Worm (Caenorhabditis elegans) whole organism, young adult: ENCODE data around the gene cng-3.
A peak's percentile ranks its signal among the peaks of the same experiment; 100 is the strongest.

ENCODE experiments used
- B0019.2 ChIP-seq: fragments of 200-800 bp; sonication (Bioruptor generic); conservative IDR thresholded peaks from 2 replicates; pipeline ENCODE4 v1.3.6; 2022; ENCODE audit warnings: missing genetic modification reagents, missing genetic modification characterization, missing compliant biosample characterization
- B0336.3 ChIP-seq: fragments of 200-800 bp; sonication (Bioruptor generic); IDR thresholded peaks from 2 replicates; pipeline ENCODE4 v1.3.6; 2022; ENCODE audit warnings: missing genetic modification characterization, missing compliant biosample characterization
- C17E4.6 ChIP-seq: fragments of 200-800 bp; sonication (Bioruptor generic); IDR thresholded peaks from 2 replicates; pipeline ENCODE4 v1.3.6; 2022; ENCODE audit warnings: missing genetic modification reagents, missing genetic modification characterization, missing compliant biosample characterization
- F22D6.2 ChIP-seq: sonication (generic microtip); optimal IDR thresholded peaks from 2 replicates; lab custom pipeline; 2016; ENCODE audit warnings: mild to moderate bottlenecking, missing genetic modification characterization, missing compliant biosample characterization
- F57C9.4 ChIP-seq: sonication (generic microtip); optimal IDR thresholded peaks from 2 replicates; lab custom pipeline; 2017; ENCODE audit warnings: mild to moderate bottlenecking, missing genetic modification characterization, missing compliant biosample characterization
- K11D2.4 ChIP-seq: fragments of 200-800 bp; sonication (Bioruptor generic); IDR thresholded peaks from 2 replicates; pipeline ENCODE4 v1.3.6; 2022; ENCODE audit warnings: missing genetic modification reagents, missing genetic modification characterization, missing compliant biosample characterization
- T26A5.8 ChIP-seq: sonication (generic microtip); optimal IDR thresholded peaks from 2 replicates; lab custom pipeline; 2016; ENCODE audit warnings: missing genetic modification characterization, missing compliant biosample characterization
- Y79H2A.3 ChIP-seq: fragments of 200-800 bp; sonication (Bioruptor generic); conservative IDR thresholded peaks from 2 replicates; pipeline ENCODE4 v1.3.6; 2022; ENCODE audit warnings: missing genetic modification reagents, missing genetic modification characterization, missing compliant biosample characterization
- ama-1 ChIP-seq, 3 experiments: fragments of 150-350 bp in 1 of 3; sonication (generic microtip) in 2 of 3; optimal IDR thresholded peaks; 2 replicates each; lab custom pipeline; 2014 to 2018; ENCODE audit warnings: missing biosample characterization in 2 of 3, missing genetic modification characterization in 2 of 3, missing genetic modification reagents in 2 of 3
- atf-7 ChIP-seq: sonication (generic microtip); optimal IDR thresholded peaks from 2 replicates; lab custom pipeline; 2017; ENCODE audit warnings: mild to moderate bottlenecking, missing genetic modification characterization, missing compliant biosample characterization
- attf-5 ChIP-seq: fragments of 200-800 bp; sonication (Bioruptor generic); optimal IDR thresholded peaks from 2 replicates; lab custom pipeline; 2018; ENCODE audit warnings: mild to moderate bottlenecking, missing genetic modification characterization, missing compliant biosample characterization
- attf-6 ChIP-seq: fragments of 200-800 bp; sonication (Bioruptor generic); IDR thresholded peaks from 2 replicates; pipeline ENCODE4 v1.3.6; 2022; ENCODE audit warnings: missing genetic modification reagents, missing genetic modification characterization, missing compliant biosample characterization
- ceh-27 ChIP-seq: fragments of 200-800 bp; sonication (Bioruptor generic); optimal IDR thresholded peaks from 2 replicates; lab custom pipeline; 2018; ENCODE audit warnings: mild to moderate bottlenecking, missing genetic modification characterization, moderate library complexity, missing compliant biosample characterization
- ceh-79 ChIP-seq: sonication (generic microtip); optimal IDR thresholded peaks from 2 replicates; lab custom pipeline; 2017; ENCODE audit warnings: mild to moderate bottlenecking, missing genetic modification characterization, missing compliant biosample characterization
- efl-1 ChIP-seq: fragments of 150-350 bp; optimal IDR thresholded peaks from 2 replicates; lab custom pipeline; 2014; ENCODE audit warnings: missing biosample characterization, missing genetic modification reagents, missing genetic modification characterization
- gei-17 ChIP-seq: fragments of 200-800 bp; sonication (Bioruptor generic); optimal IDR thresholded peaks from 2 replicates; lab custom pipeline; 2018; ENCODE audit warnings: mild to moderate bottlenecking, missing genetic modification characterization, missing compliant biosample characterization
- him-1 ChIP-seq: sonication (generic microtip); optimal IDR thresholded peaks from 2 replicates; lab custom pipeline; 2016; ENCODE audit warnings: missing genotype, missing genetic modification reagents, missing genetic modification characterization, missing compliant biosample characterization
- hlh-12 ChIP-seq: sonication (generic microtip); optimal IDR thresholded peaks from 2 replicates; lab custom pipeline; 2016; ENCODE audit warnings: missing genetic modification characterization, missing compliant biosample characterization
- lag-1 ChIP-seq: fragments of 200-800 bp; sonication (Bioruptor generic); IDR thresholded peaks from 2 replicates; pipeline ENCODE4 v1.3.6; 2022; ENCODE audit warnings: missing genetic modification reagents, missing genetic modification characterization, missing compliant biosample characterization
- let-526 ChIP-seq: fragments of 200-800 bp; sonication (Bioruptor generic); IDR thresholded peaks from 2 replicates; pipeline ENCODE4 v1.3.6; 2022; ENCODE audit warnings: missing genetic modification reagents, missing genetic modification characterization, missing compliant biosample characterization
- lin-35 ChIP-seq, 3 experiments: fragments of 150-350 bp in 2 of 3; sonication (generic microtip) in 1 of 3; optimal IDR thresholded peaks; 2 replicates each; lab custom pipeline; 2014 to 2018; ENCODE audit warnings: missing biosample characterization in 3 of 3, missing genetic modification characterization in 3 of 3, missing genetic modification reagents in 3 of 3
- lin-54 ChIP-seq: fragments of 200-800 bp; sonication (Bioruptor generic); optimal IDR thresholded peaks from 2 replicates; lab custom pipeline; 2018; ENCODE audit warnings: mild to moderate bottlenecking, missing genetic modification characterization, missing compliant biosample characterization
- lsl-1 ChIP-seq: fragments of 200-800 bp; sonication (Bioruptor generic); optimal IDR thresholded peaks from 2 replicates; lab custom pipeline; 2018; ENCODE audit warnings: mild to moderate bottlenecking, missing genetic modification characterization, moderate library complexity, missing compliant biosample characterization
- madf-10 ChIP-seq: sonication (generic microtip); optimal IDR thresholded peaks from 2 replicates; lab custom pipeline; 2016; ENCODE audit warnings: mild to moderate bottlenecking, missing genetic modification characterization, missing compliant biosample characterization
- madf-6 ChIP-seq: fragments of 200-800 bp; sonication (Bioruptor generic); IDR thresholded peaks from 2 replicates; pipeline ENCODE4 v1.3.6; 2022; ENCODE audit warnings: missing genetic modification reagents, missing genetic modification characterization, missing compliant biosample characterization
- madf-8 ChIP-seq: fragments of 200-800 bp; sonication (Bioruptor generic); conservative IDR thresholded peaks from 2 replicates; pipeline ENCODE4 v1.3.6; 2022; ENCODE audit warnings: missing genetic modification reagents, missing genetic modification characterization, missing compliant biosample characterization
- mcd-1 ChIP-seq: fragments of 200-800 bp; sonication (Bioruptor generic); IDR thresholded peaks from 2 replicates; pipeline ENCODE4 v1.3.6; 2022; ENCODE audit warnings: missing genetic modification reagents, missing genetic modification characterization, missing compliant biosample characterization
- mes-4 ChIP-seq: sonication (generic microtip); optimal IDR thresholded peaks from 2 replicates; lab custom pipeline; 2016; ENCODE audit warnings: missing genotype, missing genetic modification characterization, missing compliant biosample characterization
- nfya-2 ChIP-seq: fragments of 200-800 bp; sonication (Bioruptor generic); IDR thresholded peaks from 2 replicates; pipeline ENCODE4 v1.3.6; 2022; ENCODE audit warnings: missing genetic modification reagents, missing genetic modification characterization, missing compliant biosample characterization
- nhr-179 ChIP-seq: sonication (generic microtip); optimal IDR thresholded peaks from 2 replicates; lab custom pipeline; 2016; ENCODE audit warnings: mild to moderate bottlenecking, missing genetic modification characterization, missing compliant biosample characterization
- nhr-80 ChIP-seq: sonication (generic microtip); optimal IDR thresholded peaks from 2 replicates; lab custom pipeline; 2016; ENCODE audit warnings: missing genetic modification characterization, missing compliant biosample characterization
- repo-1 ChIP-seq: sonication (generic microtip); optimal IDR thresholded peaks from 2 replicates; lab custom pipeline; 2017; ENCODE audit warnings: mild to moderate bottlenecking, missing genetic modification characterization, missing compliant biosample characterization
- snpc-1.1 ChIP-seq: sonication (generic microtip); optimal IDR thresholded peaks from 2 replicates; lab custom pipeline; 2017; ENCODE audit warnings: missing genetic modification characterization, mild to moderate bottlenecking, missing compliant biosample characterization, antibody characterized with exemption, moderate library complexity, missing genotype, missing genetic modification reagents; ENCODE audit not compliant: insufficient read depth
- snpc-1.3 ChIP-seq: sonication (generic microtip); optimal IDR thresholded peaks from 2 replicates; lab custom pipeline; 2017; ENCODE audit warnings: missing genetic modification characterization, mild to moderate bottlenecking, missing compliant biosample characterization, antibody characterized with exemption, moderate library complexity, missing genotype, missing genetic modification reagents; ENCODE audit not compliant: insufficient read depth
- snpc-4 ChIP-seq, 5 experiments: fragments of 150-350 bp in 1 of 5; sonication (generic microtip) in 4 of 5; optimal IDR thresholded peaks; 2 replicates each; lab custom pipeline; 2014 to 2018; ENCODE audit warnings: missing genetic modification characterization in 5 of 5, missing biosample characterization in 3 of 5, antibody characterized with exemption in 2 of 5, mild to moderate bottlenecking in 2 of 5, missing compliant biosample characterization in 2 of 5, missing genotype in 2 of 5, moderate library complexity in 2 of 5, missing genetic modification reagents in 1 of 5
- tbp1 ChIP-seq: fragments of 200-800 bp; sonication (Bioruptor generic); optimal IDR thresholded peaks from 2 replicates; lab custom pipeline; 2018; ENCODE audit warnings: mild to moderate bottlenecking, missing genetic modification characterization, missing compliant biosample characterization
- zim-3 ChIP-seq: sonication (generic microtip); optimal IDR thresholded peaks from 2 replicates; lab custom pipeline; 2017; ENCODE audit warnings: mild to moderate bottlenecking, missing genetic modification characterization, moderate library complexity, missing compliant biosample characterization
- ztf-22 ChIP-seq: fragments of 200-800 bp; sonication (Bioruptor generic); optimal IDR thresholded peaks from 2 replicates; lab custom pipeline; 2018; ENCODE audit warnings: mild to moderate bottlenecking, missing genetic modification characterization, moderate library complexity, missing compliant biosample characterization
- ztf-26 ChIP-seq: sonication (generic microtip); optimal IDR thresholded peaks from 2 replicates; lab custom pipeline; 2017; ENCODE audit warnings: missing genetic modification characterization, missing compliant biosample characterization

Gene cng-3

ce11 chrIV:9459224-9459781, 21.5 kb downstream of the cng-3 start, which contains the start of gene copb-2 (continued):
- TF ChIP-seq snpc-4 (GFP tag; optimal IDR thresholded peaks at IDR 0.05; lab: Kevin White, UChicago) (peak; percentile 13), snpc-4 (tag; optimal IDR thresholded peaks at IDR 0.05; lab: Kevin White, UChicago) (peak; percentile 70 to 80 (median 75)), lag-1 (GFP tag; lab: Robert Waterston, UW) (no peak), lin-35 (GFP tag; optimal IDR thresholded peaks at IDR 0.05; lab: Kevin White, UChicago) (peak in 1 of 3 experiments; percentile 52), F57C9.4 (tag; lab: Kevin White, UChicago) (no peak), attf-5 (GFP tag; lab: Kevin White, UChicago) (peak; percentile 63), ceh-27 (GFP tag; lab: Kevin White, UChicago) (no peak), C17E4.6 (GFP tag; lab: Robert Waterston, UW) (no peak), T26A5.8 (tag; lab: Kevin White, UChicago) (no peak), repo-1 (no peak), efl-1 (GFP tag; lab: Kevin White, UChicago) (no peak), tbp1 (GFP tag; lab: Kevin White, UChicago) (peak; percentile 52), snpc-1.1 (tag; lab: Kevin White, UChicago) (peak; percentile 79), madf-6 (GFP tag; lab: Robert Waterston, UW) (no peak), snpc-1.3 (no peak), mes-4 (tag; lab: Kevin White, UChicago) (no peak), F22D6.2 (no peak), B0336.3 (GFP tag; lab: Robert Waterston, UW) (no peak), nfya-2 (no peak), ama-1 (optimal IDR thresholded peaks at IDR 0.05; lab: Kevin White, UChicago) (no peak), ama-1 (GFP tag; optimal IDR thresholded peaks at IDR 0.05; lab: Kevin White, UChicago) (no peak), him-1 (tag; lab: Kevin White, UChicago) (no peak), hlh-12 (tag; lab: Kevin White, UChicago) (no peak), ceh-79 (tag; lab: Kevin White, UChicago) (no peak), nhr-80 (tag; lab: Kevin White, UChicago) (peak; percentile 16)

DNA sequence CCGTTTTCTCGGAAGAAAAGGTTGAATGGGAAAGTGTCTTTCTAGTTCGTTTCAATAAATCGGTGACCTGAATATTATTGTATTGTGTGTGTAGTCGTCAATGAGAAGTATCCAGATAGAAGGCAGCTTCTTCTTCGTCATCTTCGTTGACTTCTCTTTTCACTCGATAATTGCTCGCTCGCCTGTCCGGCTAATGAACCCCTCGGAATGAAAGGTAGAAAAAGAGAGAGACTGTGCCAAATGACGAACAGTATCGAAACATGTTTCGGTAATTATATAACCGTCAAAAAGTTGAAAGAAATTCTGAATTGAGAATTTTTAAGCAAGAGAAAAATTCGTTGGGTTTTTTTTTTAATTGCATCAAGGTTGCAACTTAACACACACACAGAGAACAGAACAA, 23.4 kb downstream of the cng-3 start, which contains the start of gene cutl-17:
Gene cutl-17 (minus strand): TSS at position 101 of the 400 bp plus-strand sequence.
- TF ChIP-seq nhr-179 (tag; lab: Kevin White, UChicago) = no peak
- TF ChIP-seq ztf-26 (tag; lab: Kevin White, UChicago) = no peak
- no peak for TF ChIP-seq K11D2.4
- no peak for TF ChIP-seq atf-7
- no peak for TF ChIP-seq lsl-1 (GFP tag; lab: Kevin White, UChicago)
- no peak for TF ChIP-seq madf-8 (GFP tag; lab: Robert Waterston, UW)
- no peak for TF ChIP-seq ztf-22 (GFP tag; lab: Kevin White, UChicago)
- TF ChIP-seq B0019.2 (GFP tag; lab: Robert Waterston, UW) = no peak
- no peak for TF ChIP-seq lin-54
- TF ChIP-seq zim-3 (tag; lab: Kevin White, UChicago) = no peak
- no peak for TF ChIP-seq madf-10 (tag; lab: Kevin White, UChicago)
- TF ChIP-seq mcd-1 (GFP tag; lab: Robert Waterston, UW) = no peak

DNA sequence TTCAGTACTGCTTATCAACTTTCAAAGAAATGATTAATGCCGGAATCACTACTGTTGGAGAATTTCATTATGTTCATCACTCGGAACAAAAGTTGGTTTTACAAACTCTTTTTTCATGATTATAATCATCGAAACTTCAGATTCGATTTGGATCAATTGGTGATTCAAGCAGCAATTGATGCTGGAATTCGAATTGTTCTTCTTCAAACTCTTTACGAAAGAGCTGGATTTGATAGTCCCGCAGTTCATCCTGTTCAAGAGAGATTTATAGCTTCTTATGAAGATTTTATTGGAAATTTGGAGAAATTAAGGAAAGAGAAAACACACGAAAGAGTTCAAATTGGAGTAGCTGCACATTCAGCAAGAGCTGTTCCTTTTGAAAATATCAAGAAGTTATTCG, 29.0 kb downstream of the cng-3 start:
- TF ChIP-seq mes-4 (tag; lab: Kevin White, UChicago) = no peak
- no peak for TF ChIP-seq snpc-4 (GFP tag; optimal IDR thresholded peaks at IDR 0.05; lab: Kevin White, UChicago)
- no peak for TF ChIP-seq snpc-4 (tag; optimal IDR thresholded peaks at IDR 0.05; lab: Kevin White, UChicago)
- TF ChIP-seq gei-17 = no peak
- no peak for TF ChIP-seq Y79H2A.3
- no peak for TF ChIP-seq let-526 (GFP tag; lab: Robert Waterston, UW)
- TF ChIP-seq attf-6 (GFP tag; lab: Robert Waterston, UW) = no peak
